Worm (Caenorhabditis elegans): Measurements from ENCODE around the gene lipl-5.
A peak's percentile ranks its signal among the peaks of the same experiment; 100 is the strongest.

Gene lipl-5

ce11 chrV:364650-365049 is 20.9 kb upstream of the lipl-5 start, which contains the start of gene mltn-6:
Gene mltn-6 (plus strand): TSS chrV:364950.
- no peak for TF ChIP-seq hsf-1 (GFP tag; IDR thresholded peaks at IDR 0.05)
- no peak for TF ChIP-seq nhr-120 (GFP tag; IDR thresholded peaks at IDR 0.05)
- no peak for TF ChIP-seq aptf-2 (GFP tag; conservative IDR thresholded peaks at IDR 0.05)

- TF ChIP-seq egrh-3 (GFP tag; IDR thresholded peaks at IDR 0.05): no peak
- TF ChIP-seq unc-62 (GFP tag; optimal IDR thresholded peaks at IDR 0.05): no peak
- no peak for TF ChIP-seq attf-5 (GFP tag; optimal IDR thresholded peaks at IDR 0.05)
- no peak for TF ChIP-seq bed-2 (GFP tag; IDR thresholded peaks at IDR 0.05)
These were observed 15.5 kb upstream of the lipl-5 start, which contains the start of gene mltn-7 for ce11 chrV:370033-370432. Gene mltn-7 (plus strand): TSS chrV:370333.

- peak; percentile 80 for TF ChIP-seq zfh-2 (GFP tag; conservative IDR thresholded peaks at IDR 0.05)
- no peak for TF ChIP-seq C06A6.2 (GFP tag; conservative IDR thresholded peaks at IDR 0.05)
- 0 out of 2 replicates have a peak, but pooled peaks have one; percentile 17 for TF ChIP-seq egrh-3 (GFP tag; IDR thresholded peaks at IDR 0.05)
- no peak for TF ChIP-seq Y79H2A.3 (GFP tag; conservative IDR thresholded peaks at IDR 0.05)
- no peak for TF ChIP-seq F52B5.7 (tag; optimal IDR thresholded peaks at IDR 0.05)
These were observed 12.4 kb upstream of the lipl-5 start for ce11 chrV:373192-373591.

- no peak for TF ChIP-seq ztf-25 (GFP tag; IDR thresholded peaks at IDR 0.05)
- TF ChIP-seq F39B2.1 (GFP tag; IDR thresholded peaks at IDR 0.05): no peak
- TF ChIP-seq aptf-2 (GFP tag; conservative IDR thresholded peaks at IDR 0.05): no peak
- TF ChIP-seq Y95B8A.8 (GFP tag; IDR thresholded peaks at IDR 0.05): no peak
- TF ChIP-seq hmg-20 (GFP tag; IDR thresholded peaks at IDR 0.05): no peak
- no peak for TF ChIP-seq lin-54 (GFP tag; optimal IDR thresholded peaks at IDR 0.05)
- no peak for TF ChIP-seq bed-2 (GFP tag; IDR thresholded peaks at IDR 0.05)
- TF ChIP-seq repo-1 (tag; optimal IDR thresholded peaks at IDR 0.05): no peak
- no peak for TF ChIP-seq ekl-4 (GFP tag; IDR thresholded peaks at IDR 0.05)
- TF ChIP-seq C06A6.2 (GFP tag; conservative IDR thresholded peaks at IDR 0.05): no peak
- no peak for TF ChIP-seq lin-35 (GFP tag; optimal IDR thresholded peaks at IDR 0.05)
- no peak for TF ChIP-seq lsy-27 (tag; optimal IDR thresholded peaks at IDR 0.05; ENCODE audit: borderline replicate concordance, insufficient read depth)
- no peak for TF ChIP-seq T07F8.4 (tag; optimal IDR thresholded peaks at IDR 0.05)
- no peak for TF ChIP-seq lir-1 (GFP tag; conservative IDR thresholded peaks at IDR 0.05)
- TF ChIP-seq B0336.3 (GFP tag; IDR thresholded peaks at IDR 0.05): no peak
- TF ChIP-seq let-526 (GFP tag; IDR thresholded peaks at IDR 0.05): no peak
- TF ChIP-seq hsf-1 (GFP tag; IDR thresholded peaks at IDR 0.05): no peak
- TF ChIP-seq madf-3 (GFP tag; IDR thresholded peaks at IDR 0.05): no peak
- no peak for TF ChIP-seq tlf-1 (GFP tag; optimal IDR thresholded peaks at IDR 0.05)
- no peak for TF ChIP-seq C17E4.6 (GFP tag; IDR thresholded peaks at IDR 0.05)
These were observed 8.8 kb upstream of the lipl-5 start for ce11 chrV:376790-377189.

- TF ChIP-seq aptf-2 (GFP tag; conservative IDR thresholded peaks at IDR 0.05) (no peak), egl-18 (GFP tag; IDR thresholded peaks at IDR 0.05) (0 out of 2 replicates have a peak, but pooled peaks have one; percentile 17), C06A6.2 (GFP tag; conservative IDR thresholded peaks at IDR 0.05) (peak; percentile 40; the same call in 1 of the 2 replicates)
These were observed 7.3 kb upstream of the lipl-5 start for ce11 chrV:378231-378630.

ce11 chrV:380186-380585 is 5.4 kb upstream of the lipl-5 start, which contains the start of gene mltn-8:
Gene mltn-8 (minus strand): TSS chrV:380286.
- TF ChIP-seq attf-3 (GFP tag; conservative IDR thresholded peaks at IDR 0.05) (no peak), nfya-2 (GFP tag; IDR thresholded peaks at IDR 0.05) (no peak), T26A5.8 (tag; optimal IDR thresholded peaks at IDR 0.05) (no peak), ceh-40 (GFP tag; IDR thresholded peaks at IDR 0.05) (no peak), F52B5.7 (tag; optimal IDR thresholded peaks at IDR 0.05) (no peak), C06A6.2 (GFP tag; conservative IDR thresholded peaks at IDR 0.05) (no peak), dpff-1 (tag; optimal IDR thresholded peaks at IDR 0.05) (no peak), sptf-2 (GFP tag; optimal IDR thresholded peaks at IDR 0.05) (no peak), egrh-3 (GFP tag; IDR thresholded peaks at IDR 0.05) (no peak), ztf-6 (GFP tag; IDR thresholded peaks at IDR 0.05) (no peak), ets-4 (GFP tag; optimal IDR thresholded peaks at IDR 0.05) (no peak), attf-5 (GFP tag; optimal IDR thresholded peaks at IDR 0.05) (no peak), F57C9.4 (tag; optimal IDR thresholded peaks at IDR 0.05) (no peak), ceh-79 (tag; optimal IDR thresholded peaks at IDR 0.05) (no peak), Y67H2A.10 (GFP tag; conservative IDR thresholded peaks at IDR 0.05) (no peak), mxl-1 (tag; optimal IDR thresholded peaks at IDR 0.05) (no peak), aptf-2 (GFP tag; conservative IDR thresholded peaks at IDR 0.05) (no peak), egl-18 (GFP tag; IDR thresholded peaks at IDR 0.05) (no peak), mcd-1 (GFP tag; IDR thresholded peaks at IDR 0.05) (no peak)

Data from whole organism, young adult.